Fruit fly (Drosophila melanogaster) whole organism, embryonic: ENCODE data around the gene euc.

Experiments used
- Atf3 ChIP-seq: fragments of 200-800 bp; sonication (Bioruptor generic); optimal IDR thresholded peaks from 3 replicates; lab custom pipeline; 2016; ENCODE audit warnings: missing biosample characterization, missing genetic modification characterization
- CG10147 ChIP-seq: fragments of 200-800 bp; sonication (Bioruptor generic); optimal IDR thresholded peaks from 2 replicates; lab custom pipeline; 2019; ENCODE audit warnings: missing biosample characterization, mild to moderate bottlenecking, missing genetic modification characterization, moderate library complexity
- CG10959 ChIP-seq: fragments of 200-800 bp; sonication (Bioruptor generic); IDR thresholded peaks from 2 replicates; pipeline ENCODE4 v1.3.6; 2022; ENCODE audit warnings: missing biosample characterization, missing genetic modification characterization
- CG13123 ChIP-seq: fragments of 200-800 bp; sonication (Bioruptor generic); optimal IDR thresholded peaks from 2 replicates; lab custom pipeline; 2016; ENCODE audit warnings: missing biosample characterization, missing genetic modification characterization
- CG1647 ChIP-seq: fragments of 200-800 bp; sonication (Bioruptor generic); optimal IDR thresholded peaks from 3 replicates; lab custom pipeline; 2016; ENCODE audit warnings: missing biosample characterization, missing genetic modification characterization
- CG17912 ChIP-seq: fragments of 200-800 bp; sonication (Bioruptor generic); optimal IDR thresholded peaks from 2 replicates; lab custom pipeline; 2018; ENCODE audit warnings: missing biosample characterization, mild to moderate bottlenecking, missing genetic modification characterization
- CG18599 ChIP-seq: fragments of 200-800 bp; sonication (Bioruptor generic); optimal IDR thresholded peaks from 3 replicates; lab custom pipeline; 2017; ENCODE audit warnings: missing biosample characterization, missing genetic modification characterization, mild to moderate bottlenecking, moderate library complexity, missing genetic modification reagents
- CG2202 ChIP-seq: fragments of 200-800 bp; sonication (Bioruptor generic); optimal IDR thresholded peaks from 2 replicates; lab custom pipeline; 2018; ENCODE audit warnings: missing biosample characterization, mild to moderate bottlenecking, missing genetic modification characterization
- CG31441 ChIP-seq: fragments of 200-800 bp; sonication (Bioruptor generic); IDR thresholded peaks from 2 replicates; pipeline ENCODE4 v1.3.6; 2022; ENCODE audit warnings: missing biosample characterization, missing genetic modification characterization
- CG32532 ChIP-seq: fragments of 200-800 bp; sonication (Bioruptor generic); IDR thresholded peaks from 2 replicates; pipeline ENCODE4 v1.3.6; 2022; ENCODE audit warnings: missing biosample characterization, missing genetic modification characterization
- CG3838 ChIP-seq: fragments of 200-800 bp; sonication (Bioruptor generic); optimal IDR thresholded peaks from 3 replicates; lab custom pipeline; 2016; ENCODE audit warnings: missing biosample characterization, missing genetic modification characterization
- CG4424 ChIP-seq: fragments of 200-800 bp; sonication (Bioruptor generic); optimal IDR thresholded peaks from 3 replicates; lab custom pipeline; 2016; ENCODE audit warnings: missing biosample characterization, missing genetic modification characterization
- CG6175 ChIP-seq: fragments of 200-800 bp; sonication (Bioruptor generic); IDR thresholded peaks from 3 replicates; pipeline ENCODE4 v1.3.6; 2022; ENCODE audit warnings: missing biosample characterization, missing genetic modification characterization
- CG6683 ChIP-seq: fragments of 200-800 bp; sonication (Bioruptor generic); optimal IDR thresholded peaks from 2 replicates; lab custom pipeline; 2017; ENCODE audit warnings: missing biosample characterization, mild to moderate bottlenecking, missing genetic modification characterization, missing genetic modification reagents
- CG6813 ChIP-seq: fragments of 200-800 bp; sonication (Bioruptor generic); optimal IDR thresholded peaks from 2 replicates; lab custom pipeline; 2017; ENCODE audit warnings: missing biosample characterization, missing genetic modification characterization, mild to moderate bottlenecking, moderate library complexity, missing genetic modification reagents
- CG7928 ChIP-seq: fragments of 200-800 bp; sonication (Bioruptor generic); optimal IDR thresholded peaks from 2 replicates; lab custom pipeline; 2017; ENCODE audit warnings: missing biosample characterization, mild to moderate bottlenecking, missing genetic modification characterization
- CG7963 ChIP-seq: fragments of 200-800 bp; sonication (Bioruptor generic); IDR thresholded peaks from 3 replicates; pipeline ENCODE4 v1.3.6; 2022; ENCODE audit warnings: missing biosample characterization, missing genetic modification characterization; ENCODE audit not compliant: partially characterized antibody
- CG8281 ChIP-seq: fragments of 200-800 bp; sonication (Bioruptor generic); optimal IDR thresholded peaks from 2 replicates; lab custom pipeline; 2018; ENCODE audit warnings: missing biosample characterization, mild to moderate bottlenecking, missing genetic modification characterization, moderate library complexity
- Dip2 ChIP-seq: fragments of 200-800 bp; sonication (Bioruptor generic); IDR thresholded peaks from 2 replicates; pipeline ENCODE4 v1.3.6; 2022; ENCODE audit warnings: missing biosample characterization, missing genetic modification characterization
- ERR ChIP-seq: fragments of 200-800 bp; sonication (Bioruptor generic); optimal IDR thresholded peaks from 2 replicates; lab custom pipeline; 2016; ENCODE audit warnings: missing biosample characterization, missing genetic modification characterization
- Fer2 ChIP-seq: fragments of 200-800 bp; sonication (Bioruptor generic); optimal IDR thresholded peaks from 2 replicates; lab custom pipeline; 2018; ENCODE audit warnings: missing biosample characterization, mild to moderate bottlenecking, missing genetic modification characterization, moderate library complexity
- GATAe ChIP-seq: fragments of 200-800 bp; sonication (Bioruptor generic); conservative IDR thresholded peaks from 2 replicates; pipeline ENCODE4 v1.3.6; 2022; ENCODE audit warnings: missing biosample characterization, missing genetic modification characterization
- HLH54F ChIP-seq: fragments of 200-800 bp; sonication (Bioruptor generic); optimal IDR thresholded peaks from 3 replicates; lab custom pipeline; 2016; ENCODE audit warnings: missing biosample characterization, missing genetic modification characterization
- Hr78 ChIP-seq, 2 experiments: fragments of 200-800 bp in 1 of 2; fragments of >200 bp in 1 of 2; sonication (Bioruptor generic) in 1 of 2; optimal IDR thresholded peaks; 2 replicates each; lab custom pipeline; 2017 to 2019; ENCODE audit warnings: missing biosample characterization in 2 of 2, missing genetic modification characterization in 2 of 2, mild to moderate bottlenecking in 1 of 2, moderate library complexity in 1 of 2
- MESR4 ChIP-seq: fragments of 200-800 bp; sonication (Bioruptor generic); optimal IDR thresholded peaks from 2 replicates; lab custom pipeline; 2018; ENCODE audit warnings: missing biosample characterization, mild to moderate bottlenecking, missing genetic modification characterization, moderate library complexity
- NfI ChIP-seq: fragments of 200-800 bp; sonication (Bioruptor generic); optimal IDR thresholded peaks from 3 replicates; lab custom pipeline; 2018; ENCODE audit warnings: missing biosample characterization, mild to moderate bottlenecking, missing genetic modification characterization, moderate library complexity
- Oli ChIP-seq: fragments of 200-800 bp; sonication (Bioruptor generic); optimal IDR thresholded peaks from 2 replicates; lab custom pipeline; 2018; ENCODE audit warnings: missing biosample characterization, mild to moderate bottlenecking, missing genetic modification characterization, moderate library complexity
- Ssrp ChIP-seq: fragments of 200-800 bp; sonication (Bioruptor generic); optimal IDR thresholded peaks from 2 replicates; lab custom pipeline; 2018; ENCODE audit warnings: missing biosample characterization, mild to moderate bottlenecking, missing genetic modification characterization, moderate library complexity
- Stat92E ChIP-seq, 3 experiments: fragments of >200 bp in 2 of 3; fragments of 200-800 bp in 1 of 3; sonication (Bioruptor generic) in 1 of 3; optimal IDR thresholded peaks; 2 replicates each; lab custom pipeline; 2017 to 2019; ENCODE audit warnings: missing biosample characterization in 3 of 3, missing genetic modification characterization in 3 of 3, mild to moderate bottlenecking in 1 of 3, moderate library complexity in 1 of 3
- Taf1 ChIP-seq: fragments of 200-800 bp; sonication (Bioruptor generic); IDR thresholded peaks from 2 replicates; pipeline ENCODE4 v1.3.6; 2022; ENCODE audit warnings: missing biosample characterization, missing genetic modification characterization
- Xbp1 ChIP-seq: fragments of 200-800 bp; sonication (Bioruptor generic); optimal IDR thresholded peaks from 3 replicates; lab custom pipeline; 2016; ENCODE audit warnings: missing biosample characterization, mild to moderate bottlenecking, missing genetic modification characterization
- bsh ChIP-seq, 2 experiments: fragments of 200-800 bp; sonication (Bioruptor generic); optimal IDR thresholded peaks; 2 replicates each; lab custom pipeline; 2017 to 2018; ENCODE audit warnings: mild to moderate bottlenecking in 2 of 2, missing biosample characterization in 2 of 2, missing genetic modification characterization in 2 of 2, moderate library complexity in 1 of 2
- dm ChIP-seq: fragments of 200-800 bp; sonication (Bioruptor generic); optimal IDR thresholded peaks from 3 replicates; lab custom pipeline; 2016; ENCODE audit warnings: missing biosample characterization, missing genetic modification characterization
- dmrt11E ChIP-seq: fragments of 200-800 bp; sonication (Bioruptor generic); optimal IDR thresholded peaks from 3 replicates; lab custom pipeline; 2018; ENCODE audit warnings: missing biosample characterization, mild to moderate bottlenecking, missing genetic modification characterization, moderate library complexity
- fd64A ChIP-seq: fragments of 200-800 bp; sonication (Bioruptor generic); optimal IDR thresholded peaks from 3 replicates; lab custom pipeline; 2018; ENCODE audit warnings: missing biosample characterization, mild to moderate bottlenecking, missing genetic modification characterization
- gsb-n ChIP-seq: fragments of 200-800 bp; sonication (Bioruptor generic); optimal IDR thresholded peaks from 3 replicates; lab custom pipeline; 2018; ENCODE audit warnings: missing biosample characterization, mild to moderate bottlenecking, missing genetic modification characterization
- inv ChIP-seq: fragments of 200-800 bp; sonication (Bioruptor generic); IDR thresholded peaks from 2 replicates; pipeline ENCODE4 v1.3.6; 2022; ENCODE audit warnings: missing biosample characterization, missing genetic modification characterization; ENCODE audit not compliant: partially characterized antibody
- jumu ChIP-seq: fragments of 200-800 bp; sonication (Bioruptor generic); optimal IDR thresholded peaks from 3 replicates; lab custom pipeline; 2016; ENCODE audit warnings: missing biosample characterization, missing genetic modification characterization
- klu ChIP-seq: fragments of 200-800 bp; sonication (Bioruptor generic); IDR thresholded peaks from 2 replicates; pipeline ENCODE4 v1.3.6; 2022; ENCODE audit warnings: missing biosample characterization, missing genetic modification characterization
- lov ChIP-seq, 2 experiments: fragments of 200-800 bp in 1 of 2; fragments of >200 bp in 1 of 2; sonication (Bioruptor generic) in 1 of 2; IDR thresholded peaks in 1 of 2; optimal IDR thresholded peaks in 1 of 2; 2 replicates in 1 of 2; 3 replicates in 1 of 2; pipeline versions ENCODE4 v1.3.6 to Lab custom; 2017 to 2022; ENCODE audit warnings: missing biosample characterization in 1 of 2, missing genetic modification characterization in 1 of 2
- luna ChIP-seq: fragments of 200-800 bp; sonication (Bioruptor generic); optimal IDR thresholded peaks from 2 replicates; lab custom pipeline; 2016; ENCODE audit warnings: missing biosample characterization, missing genetic modification characterization
- odd ChIP-seq: fragments of 200-800 bp; sonication (Bioruptor generic); optimal IDR thresholded peaks from 2 replicates; lab custom pipeline; 2017; ENCODE audit warnings: missing biosample characterization, mild to moderate bottlenecking, missing genetic modification characterization
- salm ChIP-seq: fragments of 200-800 bp; sonication (Bioruptor generic); optimal IDR thresholded peaks from 2 replicates; lab custom pipeline; 2018; ENCODE audit warnings: missing biosample characterization, mild to moderate bottlenecking, missing genetic modification characterization
- scrt ChIP-seq: fragments of 200-800 bp; sonication (Bioruptor generic); optimal IDR thresholded peaks from 2 replicates; lab custom pipeline; 2018; ENCODE audit warnings: missing biosample characterization, mild to moderate bottlenecking, missing genetic modification characterization, moderate library complexity
- slou ChIP-seq: fragments of 200-800 bp; sonication (Bioruptor generic); optimal IDR thresholded peaks from 3 replicates; lab custom pipeline; 2016; ENCODE audit warnings: missing biosample characterization, missing genetic modification characterization
- sna ChIP-seq: fragments of 200-800 bp; sonication (Bioruptor generic); IDR thresholded peaks from 2 replicates; pipeline ENCODE4 v1.3.6; 2022; ENCODE audit warnings: missing biosample characterization, missing genetic modification characterization; ENCODE audit not compliant: partially characterized antibody
- ssp ChIP-seq: fragments of 200-800 bp; sonication (Bioruptor generic); IDR thresholded peaks from 2 replicates; pipeline ENCODE4 v1.3.6; 2022; ENCODE audit warnings: missing biosample characterization, missing genetic modification characterization
- tgo ChIP-seq: fragments of 200-800 bp; sonication (Bioruptor generic); IDR thresholded peaks from 3 replicates; pipeline ENCODE4 v1.3.6; 2022; ENCODE audit warnings: missing biosample characterization, missing genetic modification characterization

Gene euc

DNA sequence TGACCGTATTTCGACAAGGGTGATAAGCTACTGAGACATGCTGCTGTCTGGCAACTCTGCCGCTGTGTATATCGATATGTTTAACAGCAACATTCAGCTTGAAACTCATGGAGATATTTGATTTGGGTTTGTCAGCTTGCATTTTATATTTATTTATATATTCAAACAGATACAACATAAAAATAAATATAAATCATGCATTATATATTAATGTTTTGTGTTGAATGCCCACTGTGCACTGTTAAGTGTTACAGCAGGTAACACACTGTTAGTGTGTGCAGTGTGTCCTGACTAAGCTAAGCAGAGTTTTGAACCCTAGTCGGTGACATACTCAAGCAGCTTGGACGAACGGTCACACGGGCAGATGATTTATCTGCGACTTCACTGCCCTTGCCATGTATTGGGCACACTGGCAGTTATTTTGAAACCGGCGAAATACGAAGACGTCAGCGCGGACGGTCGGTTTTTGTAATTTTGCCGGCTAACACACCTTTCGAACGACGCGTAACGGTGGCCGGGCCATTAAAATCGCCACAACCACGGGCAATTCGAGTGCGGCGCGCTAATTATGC is 5.1 kb upstream of the euc start, which contains the start of the genes snRNP-U1-C and gukh (continued):
- peak; percentile 18 for TF ChIP-seq jumu (GFP tag; lab: Kevin White, UChicago)
- TF ChIP-seq dmrt11E (tag; lab: Kevin White, UChicago): peak; percentile 72
- TF ChIP-seq CG7963: no peak
- TF ChIP-seq CG18599 (GFP tag; lab: Kevin White, UChicago): peak; percentile 85
- peak; percentile 61 for TF ChIP-seq odd
- peak in 1 of 2 experiments; percentile 83 for TF ChIP-seq bsh (GFP tag; optimal IDR thresholded peaks at IDR 0.05; lab: Kevin White, UChicago)
- peak; percentile 87 for TF ChIP-seq Xbp1 (GFP tag; lab: Kevin White, UChicago)
- no peak for TF ChIP-seq fd64A (GFP tag; lab: Kevin White, UChicago)
- peak; percentile 80 for TF ChIP-seq klu (GFP tag; lab: Robert Waterston, UW)
- peak; percentile 53 for TF ChIP-seq inv (GFP tag; lab: Robert Waterston, UW)
- TF ChIP-seq CG6683 (GFP tag; lab: Kevin White, UChicago): peak; percentile 58
- TF ChIP-seq CG3838 (GFP tag; lab: Kevin White, UChicago): peak; percentile 37
- peak; percentile 67 for TF ChIP-seq Atf3 (GFP tag; lab: Kevin White, UChicago)
- peak; percentile 10 for TF ChIP-seq CG8281
- peak; percentile 56; the same call in 1 of the 2 replicates for TF ChIP-seq CG10959
- peak; percentile 84 for TF ChIP-seq sna (GFP tag; lab: Robert Waterston, UW)
- TF ChIP-seq HLH54F (GFP tag; lab: Kevin White, UChicago): peak; percentile 44
- no peak for TF ChIP-seq lov (optimal IDR thresholded peaks at IDR 0.05; lab: Kevin White, UChicago)
- TF ChIP-seq lov (GFP tag; IDR thresholded peaks at IDR 0.05; lab: Robert Waterston, UW): 0 out of 3 replicates have a peak, but pooled peaks have one; percentile 32
- no peak for TF ChIP-seq Dip2 (GFP tag; lab: Robert Waterston, UW)
- TF ChIP-seq dm: peak; percentile 45
- TF ChIP-seq CG6175 (GFP tag; lab: Robert Waterston, UW): peak; percentile 66; the same call in 1 of the 3 replicates
- TF ChIP-seq Ssrp (tag; lab: Kevin White, UChicago): peak; percentile 59
- TF ChIP-seq CG13123 (GFP tag; lab: Kevin White, UChicago): peak; percentile 67
- peak in 1 of 3 experiments; percentile 70 for TF ChIP-seq Stat92E (GFP tag; optimal IDR thresholded peaks at IDR 0.05; lab: Kevin White, UChicago)
- peak; percentile 59; the same call in 1 of the 2 replicates for TF ChIP-seq GATAe
- peak; percentile 76 for TF ChIP-seq CG4424 (GFP tag; lab: Kevin White, UChicago)
- TF ChIP-seq CG6813 (GFP tag; lab: Kevin White, UChicago): peak; percentile 8
- no peak for TF ChIP-seq luna (GFP tag; lab: Kevin White, UChicago)
- TF ChIP-seq slou: peak; percentile 9
- TF ChIP-seq Oli (tag; lab: Kevin White, UChicago): peak; percentile 77
- TF ChIP-seq CG2202 (tag; lab: Kevin White, UChicago): peak; percentile 57
- TF ChIP-seq CG7928 (GFP tag; lab: Kevin White, UChicago): peak; percentile 29
- TF ChIP-seq ERR (GFP tag; lab: Kevin White, UChicago): no peak
- TF ChIP-seq Hr78 (GFP tag; optimal IDR thresholded peaks at IDR 0.05; lab: Kevin White, UChicago): no peak
- peak; percentile 53 for TF ChIP-seq scrt (GFP tag; lab: Kevin White, UChicago)
- peak; percentile 65 for TF ChIP-seq Fer2 (tag; lab: Kevin White, UChicago)
- peak; percentile 54 for TF ChIP-seq CG10147
- TF ChIP-seq tgo (GFP tag; lab: Robert Waterston, UW): peak; percentile 85; the same call in 2 of the 3 replicates
- TF ChIP-seq Taf1 (GFP tag; lab: Robert Waterston, UW): peak; percentile 86
- TF ChIP-seq CG32532 (GFP tag; lab: Robert Waterston, UW): peak; percentile 94
- TF ChIP-seq MESR4 (GFP tag; lab: Kevin White, UChicago): peak; percentile 67
- TF ChIP-seq gsb-n: peak; percentile 70
- TF ChIP-seq CG17912 (GFP tag; lab: Kevin White, UChicago): peak; percentile 28
- no peak for TF ChIP-seq salm
- TF ChIP-seq ssp (GFP tag; lab: Robert Waterston, UW): peak; percentile 58
- TF ChIP-seq CG1647 (GFP tag; lab: Kevin White, UChicago): no peak
- peak; percentile 86 for TF ChIP-seq CG31441
- TF ChIP-seq NfI (GFP tag; lab: Kevin White, UChicago): peak; percentile 89
